Fruit fly (Drosophila melanogaster): ENCODE data around the gene CG7394.

CG7394 gene

dm6 chr3L:11552996-11553671 is 8.7 kb upstream of the CG7394 start:
- TF ChIP-seq klu (GFP tag; IDR thresholded peaks at IDR 0.05) (no peak), Bgb (GFP tag; IDR thresholded peaks at IDR 0.05; ENCODE audit: partially characterized antibody) (peak; percentile 43; the same call in 1 of the 2 replicates), CG10565 (GFP tag; optimal IDR thresholded peaks at IDR 0.05) (no peak), trem (tag; optimal IDR thresholded peaks at IDR 0.05) (peak; percentile 14), wor (GFP tag; IDR thresholded peaks at IDR 0.05) (no peak), sug (tag; optimal IDR thresholded peaks at IDR 0.05) (peak; percentile 50), grn (GFP tag; optimal IDR thresholded peaks at IDR 0.05) (no peak), Pdp1 (GFP tag; optimal IDR thresholded peaks at IDR 0.05) (no peak), ac (GFP tag; optimal IDR thresholded peaks at IDR 0.05) (no peak), tup (GFP tag; optimal IDR thresholded peaks at IDR 0.05) (no peak), CG10366 (GFP tag; IDR thresholded peaks at IDR 0.05) (no peak), CG10321 (GFP tag; IDR thresholded peaks at IDR 0.05) (no peak), Abd-B (GFP tag; optimal IDR thresholded peaks at IDR 0.05) (no peak), C15 (GFP tag; IDR thresholded peaks at IDR 0.05) (no peak), jigr1 (GFP tag; IDR thresholded peaks at IDR 0.05) (no peak), ato (GFP tag; IDR thresholded peaks at IDR 0.05; ENCODE audit: partially characterized antibody) (peak; percentile 15; the same call in 1 of the 2 replicates), CG17612 (GFP tag; IDR thresholded peaks at IDR 0.05) (no peak), CG1647 (GFP tag; optimal IDR thresholded peaks at IDR 0.05) (no peak), CG14014 (GFP tag; IDR thresholded peaks at IDR 0.05) (peak; percentile 6; the same call in 1 of the 2 replicates), CG32767 (GFP tag; IDR thresholded peaks at IDR 0.05) (peak; percentile 32; the same call in 1 of the 2 replicates), pita (GFP tag; optimal IDR thresholded peaks at IDR 0.05) (no peak), CG32532 (GFP tag; IDR thresholded peaks at IDR 0.05) (0 out of 2 replicates have a peak, but pooled peaks have one; percentile 31), CG7987 (GFP tag; optimal IDR thresholded peaks at IDR 0.05) (no peak), disco-r (GFP tag; optimal IDR thresholded peaks at IDR 0.05) (no peak), CG9817 (tag; optimal IDR thresholded peaks at IDR 0.05) (no peak), Dll (GFP tag; IDR thresholded peaks at IDR 0.05; ENCODE audit: partially characterized antibody) (peak; percentile 82), NfI (GFP tag; optimal IDR thresholded peaks at IDR 0.05) (peak; percentile 15), Dp (GFP tag; optimal IDR thresholded peaks at IDR 0.05) (no peak), zen (tag; optimal IDR thresholded peaks at IDR 0.05) (no peak), so (GFP tag; IDR thresholded peaks at IDR 0.05) (peak; percentile 79; the same call in 2 of the 3 replicates), Vsx1 (GFP tag; optimal IDR thresholded peaks at IDR 0.05) (peak; percentile 34), Six4 (GFP tag; optimal IDR thresholded peaks at IDR 0.05) (no peak), Doc2 (GFP tag; IDR thresholded peaks at IDR 0.05) (no peak), crol (GFP tag; IDR thresholded peaks at IDR 0.05) (peak; percentile 46), tll (GFP tag; optimal IDR thresholded peaks at IDR 0.05) (no peak), TFAM (GFP tag; optimal IDR thresholded peaks at IDR 0.05) (no peak), Asciz (GFP tag; optimal IDR thresholded peaks at IDR 0.05) (no peak), CG4282 (GFP tag; optimal IDR thresholded peaks at IDR 0.05) (peak; percentile 9), CG9215 (GFP tag; IDR thresholded peaks at IDR 0.05) (no peak), jumu (GFP tag; optimal IDR thresholded peaks at IDR 0.05) (no peak), HHEX (GFP tag; optimal IDR thresholded peaks at IDR 0.05) (no peak), aop (GFP tag; IDR thresholded peaks at IDR 0.05) (no peak), CHES-1-like (GFP tag; optimal IDR thresholded peaks at IDR 0.05) (peak; percentile 8), CG1024 (GFP tag; IDR thresholded peaks at IDR 0.05) (0 out of 2 replicates have a peak, but pooled peaks have one; percentile 6), Xrp1 (GFP tag; IDR thresholded peaks at IDR 0.05) (no peak), Antp (GFP tag; optimal IDR thresholded peaks at IDR 0.05) (no peak), Hmx (GFP tag; optimal IDR thresholded peaks at IDR 0.05) (no peak), D19A (tag; optimal IDR thresholded peaks at IDR 0.05) (no peak), CG17359 (tag; optimal IDR thresholded peaks at IDR 0.05) (peak; percentile 44), cwo (GFP tag; optimal IDR thresholded peaks at IDR 0.05) (peak; percentile 43)

Measured in whole organism, embryonic.